Worm (Caenorhabditis elegans) whole organism, young adult: ENCODE data around the gene gpx-7.

Source experiments
- D2030.7 ChIP-seq: fragments of 200-800 bp; sonication (Bioruptor generic); IDR thresholded peaks from 2 replicates; pipeline ENCODE4 v1.3.6; 2022; ENCODE audit warnings: missing genetic modification reagents, missing genetic modification characterization, missing compliant biosample characterization
- F23B12.7 ChIP-seq: sonication (generic microtip); optimal IDR thresholded peaks from 2 replicates; lab custom pipeline; 2017; ENCODE audit warnings: missing genetic modification characterization, mild to moderate bottlenecking, missing compliant biosample characterization, antibody characterized with exemption, moderate library complexity; ENCODE audit not compliant: insufficient read depth
- F39B2.1 ChIP-seq: fragments of 200-800 bp; sonication (Bioruptor generic); IDR thresholded peaks from 2 replicates; pipeline ENCODE4 v1.3.6; 2022; ENCODE audit warnings: missing genetic modification reagents, missing genetic modification characterization, missing compliant biosample characterization
- F49E8.2 ChIP-seq: sonication (generic microtip); optimal IDR thresholded peaks from 3 replicates; lab custom pipeline; 2017; ENCODE audit warnings: missing genetic modification characterization, mild to moderate bottlenecking, missing compliant biosample characterization, antibody characterized with exemption, moderate library complexity; ENCODE audit not compliant: insufficient read depth
- F55B11.4 ChIP-seq: sonication (generic microtip); optimal IDR thresholded peaks from 2 replicates; lab custom pipeline; 2016; ENCODE audit warnings: missing compliant biosample characterization, missing genetic modification characterization, borderline replicate concordance; ENCODE audit not compliant: insufficient read depth
- F57A8.1 ChIP-seq: fragments of 200-800 bp; sonication (Bioruptor generic); optimal IDR thresholded peaks from 2 replicates; lab custom pipeline; 2018; ENCODE audit warnings: mild to moderate bottlenecking, missing genetic modification characterization, moderate library complexity, missing compliant biosample characterization
- K11D2.4 ChIP-seq: fragments of 200-800 bp; sonication (Bioruptor generic); IDR thresholded peaks from 2 replicates; pipeline ENCODE4 v1.3.6; 2022; ENCODE audit warnings: missing genetic modification reagents, missing genetic modification characterization, missing compliant biosample characterization
- Y79H2A.3 ChIP-seq: fragments of 200-800 bp; sonication (Bioruptor generic); conservative IDR thresholded peaks from 2 replicates; pipeline ENCODE4 v1.3.6; 2022; ENCODE audit warnings: missing genetic modification reagents, missing genetic modification characterization, missing compliant biosample characterization
- ZK185.1 ChIP-seq: sonication (generic microtip); optimal IDR thresholded peaks from 2 replicates; lab custom pipeline; 2016; ENCODE audit warnings: mild to moderate bottlenecking, missing genetic modification characterization, missing compliant biosample characterization; ENCODE audit not compliant: poor library complexity, severe bottlenecking
- athp-1 ChIP-seq: sonication (generic microtip); optimal IDR thresholded peaks from 2 replicates; lab custom pipeline; 2017; ENCODE audit warnings: mild to moderate bottlenecking, missing genetic modification characterization, missing compliant biosample characterization
- attf-3 ChIP-seq: fragments of 200-800 bp; sonication (Bioruptor generic); conservative IDR thresholded peaks from 2 replicates; pipeline ENCODE4 v1.3.6; 2022; ENCODE audit warnings: missing genetic modification reagents, missing genetic modification characterization, missing compliant biosample characterization
- cebp-2 ChIP-seq: fragments of 200-800 bp; sonication (Bioruptor generic); IDR thresholded peaks from 2 replicates; pipeline ENCODE4 v1.3.6; 2022; ENCODE audit warnings: missing genetic modification characterization, missing compliant biosample characterization
- ceh-27 ChIP-seq: fragments of 200-800 bp; sonication (Bioruptor generic); optimal IDR thresholded peaks from 2 replicates; lab custom pipeline; 2018; ENCODE audit warnings: mild to moderate bottlenecking, missing genetic modification characterization, moderate library complexity, missing compliant biosample characterization
- ceh-58 ChIP-seq: fragments of 200-800 bp; sonication (Bioruptor generic); IDR thresholded peaks from 2 replicates; pipeline ENCODE4 v1.3.6; 2022; ENCODE audit warnings: missing genetic modification characterization, missing compliant biosample characterization
- ceh-79 ChIP-seq: sonication (generic microtip); optimal IDR thresholded peaks from 2 replicates; lab custom pipeline; 2017; ENCODE audit warnings: mild to moderate bottlenecking, missing genetic modification characterization, missing compliant biosample characterization
- die-1 ChIP-seq: sonication (generic microtip); optimal IDR thresholded peaks from 2 replicates; lab custom pipeline; 2016; ENCODE audit warnings: missing genotype, mild to moderate bottlenecking, missing genetic modification characterization, missing compliant biosample characterization
- egl-44 ChIP-seq: fragments of 200-800 bp; sonication (Bioruptor generic); IDR thresholded peaks from 2 replicates; pipeline ENCODE4 v1.3.6; 2022; ENCODE audit warnings: missing genetic modification reagents, missing genetic modification characterization, missing compliant biosample characterization
- egrh-3 ChIP-seq: fragments of 200-800 bp; sonication (Bioruptor generic); IDR thresholded peaks from 2 replicates; pipeline ENCODE4 v1.3.6; 2022; ENCODE audit warnings: missing genetic modification reagents, missing genetic modification characterization, missing compliant biosample characterization
- fkh-3 ChIP-seq: sonication (generic microtip); optimal IDR thresholded peaks from 2 replicates; lab custom pipeline; 2016; ENCODE audit warnings: mild to moderate bottlenecking, missing genetic modification characterization, missing compliant biosample characterization
- gei-17 ChIP-seq: fragments of 200-800 bp; sonication (Bioruptor generic); optimal IDR thresholded peaks from 2 replicates; lab custom pipeline; 2018; ENCODE audit warnings: mild to moderate bottlenecking, missing genetic modification characterization, missing compliant biosample characterization
- hlh-12 ChIP-seq: sonication (generic microtip); optimal IDR thresholded peaks from 2 replicates; lab custom pipeline; 2016; ENCODE audit warnings: missing genetic modification characterization, missing compliant biosample characterization
- hrde-1 ChIP-seq: sonication (generic microtip); optimal IDR thresholded peaks from 2 replicates; lab custom pipeline; 2016; ENCODE audit warnings: missing genetic modification characterization, mild to moderate bottlenecking, missing compliant biosample characterization, moderate library complexity, missing genotype, missing genetic modification reagents, borderline replicate concordance
- let-607 ChIP-seq, 2 experiments: fragments of 200-800 bp in 1 of 2; sonication (Bioruptor generic) in 1 of 2; sonication (generic microtip) in 1 of 2; optimal IDR thresholded peaks; 2 replicates each; lab custom pipeline; 2016 to 2018; ENCODE audit warnings: mild to moderate bottlenecking in 2 of 2, missing compliant biosample characterization in 2 of 2, missing genetic modification characterization in 2 of 2, moderate library complexity in 2 of 2, missing genotype in 1 of 2
- lin-26 ChIP-seq: fragments of 200-800 bp; sonication (Bioruptor generic); IDR thresholded peaks from 2 replicates; pipeline ENCODE4 v1.3.6; 2022; ENCODE audit warnings: missing genetic modification reagents, missing genetic modification characterization, missing compliant biosample characterization
- lin-35 ChIP-seq, 3 experiments: fragments of 150-350 bp in 2 of 3; sonication (generic microtip) in 1 of 3; optimal IDR thresholded peaks; 2 replicates each; lab custom pipeline; 2014 to 2018; ENCODE audit warnings: missing biosample characterization in 3 of 3, missing genetic modification characterization in 3 of 3, missing genetic modification reagents in 3 of 3
- lir-1 ChIP-seq: fragments of 200-800 bp; sonication (Bioruptor generic); conservative IDR thresholded peaks from 2 replicates; pipeline ENCODE4 v1.3.6; 2022; ENCODE audit warnings: missing genetic modification reagents, missing genetic modification characterization, missing compliant biosample characterization
- madf-6 ChIP-seq: fragments of 200-800 bp; sonication (Bioruptor generic); IDR thresholded peaks from 2 replicates; pipeline ENCODE4 v1.3.6; 2022; ENCODE audit warnings: missing genetic modification reagents, missing genetic modification characterization, missing compliant biosample characterization
- mel-28 ChIP-seq: sonication (generic microtip); optimal IDR thresholded peaks from 2 replicates; lab custom pipeline; 2016; ENCODE audit warnings: borderline replicate concordance, mild to moderate bottlenecking, missing genetic modification characterization, missing compliant biosample characterization
- nfyb-1 ChIP-seq: fragments of 200-800 bp; sonication (Bioruptor generic); IDR thresholded peaks from 2 replicates; pipeline ENCODE4 v1.3.6; 2022; ENCODE audit warnings: missing genetic modification reagents, missing genetic modification characterization, missing compliant biosample characterization
- nhr-90 ChIP-seq: sonication (generic microtip); optimal IDR thresholded peaks from 2 replicates; lab custom pipeline; 2016; ENCODE audit warnings: missing genotype, mild to moderate bottlenecking, missing genetic modification characterization, missing compliant biosample characterization
- rpc-1 ChIP-seq, 2 experiments: fragments of 150-350 bp in 1 of 2; sonication (generic microtip) in 1 of 2; optimal IDR thresholded peaks; 2 replicates each; lab custom pipeline; 2014 to 2018; ENCODE audit warnings: missing biosample characterization in 1 of 2, missing genetic modification characterization in 1 of 2, missing genetic modification reagents in 1 of 2, missing genotype in 1 of 2
- snpc-1.3 ChIP-seq: sonication (generic microtip); optimal IDR thresholded peaks from 2 replicates; lab custom pipeline; 2017; ENCODE audit warnings: missing genetic modification characterization, mild to moderate bottlenecking, missing compliant biosample characterization, antibody characterized with exemption, moderate library complexity, missing genotype, missing genetic modification reagents; ENCODE audit not compliant: insufficient read depth
- snpc-3.4 ChIP-seq: sonication (generic microtip); optimal IDR thresholded peaks from 2 replicates; lab custom pipeline; 2017; ENCODE audit warnings: missing genetic modification characterization, mild to moderate bottlenecking, missing compliant biosample characterization, antibody characterized with exemption, moderate library complexity, missing genotype, missing genetic modification reagents
- somi-1 ChIP-seq: fragments of 200-800 bp; sonication (Bioruptor generic); optimal IDR thresholded peaks from 2 replicates; lab custom pipeline; 2018; ENCODE audit warnings: mild to moderate bottlenecking, missing genetic modification characterization, missing compliant biosample characterization
- unc-62 ChIP-seq: fragments of 150-350 bp; optimal IDR thresholded peaks from 2 replicates; lab custom pipeline; 2014; ENCODE audit warnings: missing biosample characterization, missing genetic modification reagents, missing genetic modification characterization
- xnd-1 ChIP-seq: sonication (generic microtip); optimal IDR thresholded peaks from 2 replicates; lab custom pipeline; 2016; ENCODE audit warnings: missing genotype, missing genetic modification reagents, missing genetic modification characterization, missing compliant biosample characterization
- zfh-2 ChIP-seq: fragments of 200-800 bp; sonication (Bioruptor generic); conservative IDR thresholded peaks from 2 replicates; pipeline ENCODE4 v1.3.6; 2022; ENCODE audit warnings: missing genetic modification reagents, missing genetic modification characterization, missing compliant biosample characterization
- ztf-28 ChIP-seq: fragments of 200-800 bp; sonication (Bioruptor generic); IDR thresholded peaks from 2 replicates; pipeline ENCODE4 v1.3.6; 2022; ENCODE audit warnings: missing genetic modification reagents, missing genetic modification characterization, missing compliant biosample characterization

gpx-7 gene

ce11 chrX:7781827-7782226 is 17.8 kb downstream of the gpx-7 start:
- TF ChIP-seq lin-26 (GFP tag; lab: Robert Waterston, UW) (no peak), cebp-2 (GFP tag; lab: Robert Waterston, UW) (no peak), ZK185.1 (tag; lab: Kevin White, UChicago) (no peak), madf-6 (no peak), let-607 (tag; optimal IDR thresholded peaks at IDR 0.05; lab: Kevin White, UChicago) (no peak), ceh-58 (GFP tag; lab: Robert Waterston, UW) (no peak), nhr-90 (no peak), egrh-3 (GFP tag; lab: Robert Waterston, UW) (no peak), F57A8.1 (no peak), rpc-1 (optimal IDR thresholded peaks at IDR 0.05; lab: Kevin White, UChicago) (no peak), rpc-1 (tag; optimal IDR thresholded peaks at IDR 0.05; lab: Kevin White, UChicago) (no peak), snpc-3.4 (tag; lab: Kevin White, UChicago) (no peak), die-1 (tag; lab: Kevin White, UChicago) (no peak), F49E8.2 (tag; lab: Kevin White, UChicago) (no peak), attf-3 (GFP tag; lab: Robert Waterston, UW) (no peak), hlh-12 (tag; lab: Kevin White, UChicago) (no peak), somi-1 (GFP tag; lab: Kevin White, UChicago) (no peak), ceh-27 (GFP tag; lab: Kevin White, UChicago) (no peak), lin-35 (GFP tag; optimal IDR thresholded peaks at IDR 0.05; lab: Kevin White, UChicago) (no peak), gei-17 (GFP tag; lab: Kevin White, UChicago) (no peak)

ce11 chrX:7779527-7780033 is 20.0 kb downstream of the gpx-7 start, which contains the start of gene ZK154.1:
Gene ZK154.1, plus strand, starts transcription at chrX:7779577.
- TF ChIP-seq snpc-1.3 (tag; lab: Kevin White, UChicago) (no peak), hrde-1 (tag; lab: Kevin White, UChicago) (no peak)

- TF ChIP-seq unc-62 (GFP tag; lab: Kevin White, UChicago) = no peak
- TF ChIP-seq, all 124 proteins: peak for 0
Measured at ce11 chrX:7778786-7779185, 20.8 kb downstream of the gpx-7 start.

- peak; percentile 29; the same call in 1 of the 2 replicates for TF ChIP-seq zfh-2 (GFP tag; lab: Robert Waterston, UW)
- no peak for TF ChIP-seq ceh-79 (tag; lab: Kevin White, UChicago)
Measured at ce11 chrX:7776509-7777001, 23.0 kb downstream of the gpx-7 start, which contains the start of gene mec-7. Gene mec-7, minus strand, starts transcription at chrX:7776689.

- TF ChIP-seq xnd-1 (tag; lab: Kevin White, UChicago) (no peak), nfyb-1 (GFP tag; lab: Robert Waterston, UW) (no peak; the same call in 1 of the 2 replicates), zfh-2 (GFP tag; lab: Robert Waterston, UW) (0 out of 2 replicates have a peak, but pooled peaks have one; percentile 31), athp-1 (peak; percentile 57), F39B2.1 (GFP tag; lab: Robert Waterston, UW) (no peak), ceh-27 (GFP tag; lab: Kevin White, UChicago) (no peak), egl-44 (no peak), ztf-28 (GFP tag; lab: Robert Waterston, UW) (0 out of 2 replicates have a peak, but pooled peaks have one; percentile 50), lir-1 (GFP tag; lab: Robert Waterston, UW) (no peak), lin-26 (GFP tag; lab: Robert Waterston, UW) (peak; percentile 89), mel-28 (tag; lab: Kevin White, UChicago) (no peak), F23B12.7 (tag; lab: Kevin White, UChicago) (peak; percentile 68), Y79H2A.3 (GFP tag; lab: Robert Waterston, UW) (no peak), F55B11.4 (no peak), fkh-3 (no peak), K11D2.4 (GFP tag; lab: Robert Waterston, UW) (no peak), D2030.7 (GFP tag; lab: Robert Waterston, UW) (peak; percentile 83)
Measured at ce11 chrX:7773714-7774318, 25.8 kb downstream of the gpx-7 start.
